Worm (Caenorhabditis elegans) whole organism, L3 larva: ENCODE results near the gene srbc-8.

Source experiments
- ZK546.5 ChIP-seq: sonication (generic microtip); optimal IDR thresholded peaks from 2 replicates; lab custom pipeline; 2017; ENCODE audit warnings: missing biosample characterization, missing genetic modification characterization
- aly-2 ChIP-seq: fragments of 150-350 bp; optimal IDR thresholded peaks from 2 replicates; lab custom pipeline; 2014; ENCODE audit warnings: missing biosample characterization, missing genetic modification characterization
- ceh-28 ChIP-seq: fragments of 150-350 bp; optimal IDR thresholded peaks from 2 replicates; lab custom pipeline; 2014; ENCODE audit warnings: missing biosample characterization, missing genetic modification reagents, missing genetic modification characterization
- ceh-82 ChIP-seq: fragments of 150-350 bp; optimal IDR thresholded peaks from 2 replicates; lab custom pipeline; 2014; ENCODE audit warnings: missing biosample characterization, missing genetic modification characterization
- ceh-9 ChIP-seq: sonication (generic microtip); optimal IDR thresholded peaks from 2 replicates; lab custom pipeline; 2018; ENCODE audit warnings: missing biosample characterization, missing genetic modification characterization
- egl-27 ChIP-seq: sonication (generic microtip); optimal IDR thresholded peaks from 4 replicates; lab custom pipeline; 2017; ENCODE audit warnings: missing biosample characterization, missing genetic modification reagents, missing genetic modification characterization
- egl-5 ChIP-seq: fragments of 150-350 bp; optimal IDR thresholded peaks from 2 replicates; lab custom pipeline; 2017; ENCODE audit warnings: missing biosample characterization, missing genetic modification reagents, missing genetic modification characterization, inconsistent platforms
- elt-1 ChIP-seq: fragments of 150-350 bp; optimal IDR thresholded peaks from 2 replicates; lab custom pipeline; 2014; ENCODE audit warnings: missing biosample characterization, missing genetic modification characterization
- elt-2 ChIP-seq: sonication (generic microtip); optimal IDR thresholded peaks from 2 replicates; lab custom pipeline; 2016; ENCODE audit warnings: missing genetic modification reagents, mild to moderate bottlenecking, missing genetic modification characterization, missing compliant biosample characterization
- elt-3 ChIP-seq, 3 experiments: fragments of 150-350 bp in 1 of 3; sonication (generic microtip) in 2 of 3; optimal IDR thresholded peaks; 2 replicates in 2 of 3; 4 replicates in 1 of 3; lab custom pipeline; 2014 to 2017; ENCODE audit warnings: missing biosample characterization in 3 of 3, missing genetic modification characterization in 3 of 3
- eor-1 ChIP-seq, 2 experiments: fragments of 150-350 bp; optimal IDR thresholded peaks; 2 replicates each; lab custom pipeline; 2014 to 2018; ENCODE audit warnings: missing biosample characterization in 2 of 2, missing genetic modification characterization in 2 of 2
- fkh-2 ChIP-seq: fragments of 150-350 bp; optimal IDR thresholded peaks from 2 replicates; lab custom pipeline; 2014; ENCODE audit warnings: missing biosample characterization, missing genetic modification reagents, missing genetic modification characterization
- fos-1 ChIP-seq: fragments of 150-350 bp; optimal IDR thresholded peaks from 2 replicates; lab custom pipeline; 2014; ENCODE audit warnings: missing biosample characterization, missing genetic modification characterization
- hmg-11 ChIP-seq: sonication (generic microtip); optimal IDR thresholded peaks from 2 replicates; lab custom pipeline; 2016; ENCODE audit warnings: missing genetic modification characterization, missing compliant biosample characterization
- lin-15B ChIP-seq: fragments of 150-350 bp; optimal IDR thresholded peaks from 2 replicates; lab custom pipeline; 2014; ENCODE audit warnings: missing biosample characterization, missing genetic modification characterization
- mdl-1 ChIP-seq: fragments of 150-350 bp; optimal IDR thresholded peaks from 2 replicates; lab custom pipeline; 2014; ENCODE audit warnings: missing biosample characterization, missing genetic modification characterization
- nhr-12 ChIP-seq: fragments of 150-350 bp; optimal IDR thresholded peaks from 2 replicates; lab custom pipeline; 2014; ENCODE audit warnings: missing biosample characterization, missing genetic modification characterization
- nhr-237 ChIP-seq: fragments of 150-350 bp; optimal IDR thresholded peaks from 2 replicates; lab custom pipeline; 2014; ENCODE audit warnings: missing biosample characterization, missing genetic modification characterization
- nhr-25 ChIP-seq: sonication (generic microtip); optimal IDR thresholded peaks from 2 replicates; lab custom pipeline; 2017; ENCODE audit warnings: missing biosample characterization, missing genetic modification characterization
- nhr-28 ChIP-seq: fragments of 150-350 bp; optimal IDR thresholded peaks from 2 replicates; lab custom pipeline; 2014; ENCODE audit warnings: missing biosample characterization, missing genetic modification characterization
- nhr-43 ChIP-seq: sonication (generic microtip); optimal IDR thresholded peaks from 2 replicates; lab custom pipeline; 2016; ENCODE audit warnings: mild to moderate bottlenecking, missing genetic modification characterization, missing compliant biosample characterization; ENCODE audit not compliant: poor library complexity, severe bottlenecking
- nhr-76 ChIP-seq: fragments of 150-350 bp; sonication (generic microtip); optimal IDR thresholded peaks from 5 replicates; lab custom pipeline; 2014; ENCODE audit warnings: missing biosample characterization, missing genetic modification characterization
- nhr-77 ChIP-seq: fragments of 150-350 bp; optimal IDR thresholded peaks from 2 replicates; lab custom pipeline; 2014; ENCODE audit warnings: missing biosample characterization, missing genetic modification characterization
- pha-4 ChIP-seq: fragments of 150-350 bp; optimal IDR thresholded peaks from 2 replicates; lab custom pipeline; 2014; ENCODE audit warnings: missing biosample characterization, missing genetic modification reagents, missing genetic modification characterization
- sea-2 ChIP-seq: fragments of 150-350 bp; sonication (generic microtip); optimal IDR thresholded peaks from 4 replicates; lab custom pipeline; 2014; ENCODE audit warnings: missing biosample characterization, missing genetic modification reagents, missing genetic modification characterization
- skn-1 ChIP-seq: fragments of 150-350 bp; optimal IDR thresholded peaks from 2 replicates; lab custom pipeline; 2014; ENCODE audit warnings: missing biosample characterization, missing genetic modification characterization
- snpc-4 ChIP-seq: fragments of 150-350 bp; optimal IDR thresholded peaks from 2 replicates; lab custom pipeline; 2014; ENCODE audit warnings: missing biosample characterization, missing genetic modification characterization
- tbx-2 ChIP-seq: sonication (generic microtip); optimal IDR thresholded peaks from 2 replicates; lab custom pipeline; 2016; ENCODE audit warnings: mild to moderate bottlenecking, missing genetic modification characterization, missing compliant biosample characterization
- unc-39 ChIP-seq: sonication (generic microtip); optimal IDR thresholded peaks from 4 replicates; lab custom pipeline; 2017; ENCODE audit warnings: missing biosample characterization, missing genetic modification characterization
- unc-62 ChIP-seq: fragments of 150-350 bp; sonication (generic microtip); optimal IDR thresholded peaks from 4 replicates; lab custom pipeline; 2014; ENCODE audit warnings: missing biosample characterization, missing genetic modification reagents, missing genetic modification characterization
- zag-1 ChIP-seq: fragments of 150-350 bp; optimal IDR thresholded peaks from 2 replicates; lab custom pipeline; 2014; ENCODE audit warnings: missing biosample characterization, missing genetic modification characterization
- ztf-11 ChIP-seq: fragments of 150-350 bp; optimal IDR thresholded peaks from 2 replicates; lab custom pipeline; 2014; ENCODE audit warnings: missing biosample characterization, missing genetic modification characterization

srbc-8 gene

ce11 chrV:7455008-7455407 lies 29.9 kb downstream of the srbc-8 start, which contains the start of gene F25E5.2:
Gene F25E5.2 (plus strand): TSS chrV:7455308.
- no peak for TF ChIP-seq skn-1
- TF ChIP-seq zag-1 (tag; lab: Kevin White, UChicago), result no peak
- TF ChIP-seq snpc-4 (tag; lab: Kevin White, UChicago), result no peak
- TF ChIP-seq eor-1 (tag; optimal IDR thresholded peaks at IDR 0.05; lab: Kevin White, UChicago), result no peak
- no peak for TF ChIP-seq nhr-76 (tag; lab: Kevin White, UChicago)
- TF ChIP-seq tbx-2, result no peak
- TF ChIP-seq, all 47 proteins: peak for 0

- TF ChIP-seq nhr-237 (no peak), egl-27 (tag; lab: Kevin White, UChicago) (no peak), elt-1 (tag; lab: Kevin White, UChicago) (no peak), aly-2 (tag; lab: Kevin White, UChicago) (no peak), mdl-1 (tag; lab: Kevin White, UChicago) (no peak), nhr-12 (no peak), nhr-25 (tag; lab: Kevin White, UChicago) (no peak), lin-15B (tag; lab: Kevin White, UChicago) (no peak), ceh-82 (no peak), ceh-9 (tag; lab: Kevin White, UChicago) (no peak), fos-1 (tag; lab: Kevin White, UChicago) (no peak), ZK546.5 (tag; lab: Kevin White, UChicago) (no peak), pha-4 (tag; lab: Kevin White, UChicago) (no peak)
Observed at ce11 chrV:7454236-7454635, 30.7 kb downstream of the srbc-8 start, which contains the start of gene try-8. Gene try-8 (minus strand): TSS chrV:7454336.

- no peak for TF ChIP-seq nhr-25 (tag; lab: Kevin White, UChicago)
- TF ChIP-seq fkh-2 (tag; lab: Kevin White, UChicago), result no peak
- no peak for TF ChIP-seq skn-1
- no peak for TF ChIP-seq nhr-237
Observed at ce11 chrV:7451421-7451820, 33.5 kb downstream of the srbc-8 start, which contains the start of gene try-11. Gene try-11 (plus strand): TSS chrV:7451721.

- TF ChIP-seq eor-1 (tag; optimal IDR thresholded peaks at IDR 0.05; lab: Kevin White, UChicago), result no peak
- TF ChIP-seq fkh-2 (tag; lab: Kevin White, UChicago), result no peak
- TF ChIP-seq tbx-2, result no peak
- TF ChIP-seq sea-2 (GFP tag; lab: Kevin White, UChicago), result no peak
- TF ChIP-seq snpc-4 (tag; lab: Kevin White, UChicago), result no peak
- no peak for TF ChIP-seq egl-27 (tag; lab: Kevin White, UChicago)
- TF ChIP-seq nhr-76 (tag; lab: Kevin White, UChicago), result no peak
Observed at ce11 chrV:7449303-7449827, 35.5 kb downstream of the srbc-8 start, which contains the start of gene try-12. Gene try-12 (plus strand): TSS chrV:7449353.

- TF ChIP-seq hmg-11 (tag; lab: Kevin White, UChicago) (no peak), egl-5 (tag; lab: Kevin White, UChicago) (no peak), egl-27 (tag; lab: Kevin White, UChicago) (no peak), sea-2 (GFP tag; lab: Kevin White, UChicago) (no peak), zag-1 (tag; lab: Kevin White, UChicago) (no peak), ztf-11 (tag; lab: Kevin White, UChicago) (no peak), unc-39 (tag; lab: Kevin White, UChicago) (no peak), mdl-1 (tag; lab: Kevin White, UChicago) (no peak), elt-3 (tag; optimal IDR thresholded peaks at IDR 0.05; lab: Kevin White, UChicago) (no peak), lin-15B (tag; lab: Kevin White, UChicago) (no peak), nhr-28 (tag; lab: Kevin White, UChicago) (no peak), fkh-2 (tag; lab: Kevin White, UChicago) (no peak), nhr-43 (no peak), nhr-77 (tag; lab: Kevin White, UChicago) (no peak), nhr-237 (no peak), elt-2 (tag; lab: Kevin White, UChicago) (no peak), fos-1 (tag; lab: Kevin White, UChicago) (no peak), unc-62 (no peak), ceh-28 (tag; lab: Kevin White, UChicago) (no peak), nhr-76 (tag; lab: Kevin White, UChicago) (no peak)
- TF ChIP-seq, all 47 proteins: peak for 0
Observed at ce11 chrV:7446965-7447364, 37.9 kb downstream of the srbc-8 start, which contains the start of gene F25E5.5. Gene F25E5.5 (plus strand): TSS chrV:7447265.
